Worm (Caenorhabditis elegans) whole organism, L4 larva: ENCODE results near the gene M05D6.5.
A peak's percentile ranks its signal among the peaks of the same experiment; 100 is the strongest.

Experiments
- R02D3.7 ChIP-seq: fragments of 150-350 bp; sonication (generic microtip); optimal IDR thresholded peaks from 3 replicates; lab custom pipeline; 2014; ENCODE audit warnings: missing biosample characterization, missing genetic modification characterization
- T20F7.1 ChIP-seq: fragments of 200-800 bp; sonication (Bioruptor generic); optimal IDR thresholded peaks from 2 replicates; lab custom pipeline; 2018; ENCODE audit warnings: mild to moderate bottlenecking, missing genetic modification characterization, missing compliant biosample characterization
- T26A8.4 ChIP-seq: fragments of 200-800 bp; sonication (Bioruptor generic); IDR thresholded peaks from 2 replicates; pipeline ENCODE4 v1.3.6; 2022; ENCODE audit warnings: missing genetic modification characterization, missing compliant biosample characterization
- Y75B8A.6 ChIP-seq: fragments of 200-800 bp; sonication (Bioruptor generic); IDR thresholded peaks from 2 replicates; pipeline ENCODE4 v1.3.6; 2022; ENCODE audit warnings: missing genetic modification reagents, missing genetic modification characterization, missing compliant biosample characterization
- aha-1 ChIP-seq: fragments of 150-350 bp; peaks from one replicate; lab custom pipeline; 2014; ENCODE audit warnings: missing biosample characterization, missing genetic modification characterization
- ama-1 ChIP-seq: fragments of 150-350 bp; optimal IDR thresholded peaks from 2 replicates; lab custom pipeline; 2014; ENCODE audit warnings: inconsistent platforms, mixed read lengths
- ceh-32 ChIP-seq: sonication (generic microtip); optimal IDR thresholded peaks from 2 replicates; lab custom pipeline; 2016; ENCODE audit warnings: mild to moderate bottlenecking, missing genetic modification characterization, missing compliant biosample characterization; ENCODE audit not compliant: poor library complexity
- cey-2 ChIP-seq: sonication (generic microtip); optimal IDR thresholded peaks from 3 replicates; lab custom pipeline; 2017; ENCODE audit warnings: missing genetic modification characterization, mild to moderate bottlenecking, missing compliant biosample characterization, antibody characterized with exemption, borderline replicate concordance; ENCODE audit not compliant: insufficient read depth
- daf-16 ChIP-seq, 3 experiments: sonication (generic microtip); optimal IDR thresholded peaks; 2 replicates each; lab custom pipeline; 2016 to 2017; ENCODE audit warnings: missing genetic modification characterization in 3 of 3, missing genetic modification reagents in 3 of 3, mild to moderate bottlenecking in 2 of 3, missing compliant biosample characterization in 2 of 3, missing biosample characterization in 1 of 3, moderate library complexity in 1 of 3
- daf-19 ChIP-seq: fragments of 200-800 bp; sonication (Bioruptor generic); conservative IDR thresholded peaks from 2 replicates; pipeline ENCODE4 v1.3.6; 2022; ENCODE audit warnings: missing genetic modification characterization, missing compliant biosample characterization
- dmd-6 ChIP-seq: fragments of 200-800 bp; sonication (Bioruptor generic); IDR thresholded peaks from 2 replicates; pipeline ENCODE4 v1.3.6; 2022; ENCODE audit warnings: missing genetic modification reagents, missing genetic modification characterization, missing compliant biosample characterization
- dve-1 ChIP-seq: sonication (generic microtip); optimal IDR thresholded peaks from 2 replicates; lab custom pipeline; 2017; ENCODE audit warnings: antibody characterized with exemption, mild to moderate bottlenecking, missing genetic modification characterization, missing compliant biosample characterization; ENCODE audit not compliant: insufficient read depth
- hif-1 ChIP-seq, 2 experiments: sonication (generic microtip); optimal IDR thresholded peaks; 2 replicates each; lab custom pipeline; 2016 to 2017; ENCODE audit warnings: missing compliant biosample characterization in 2 of 2, missing genetic modification characterization in 2 of 2, missing genetic modification reagents in 2 of 2, missing genotype in 2 of 2, mild to moderate bottlenecking in 1 of 2
- hlh-11 ChIP-seq: fragments of 200-800 bp; sonication (Bioruptor generic); optimal IDR thresholded peaks from 2 replicates; lab custom pipeline; 2018; ENCODE audit warnings: mild to moderate bottlenecking, missing genetic modification characterization, missing compliant biosample characterization
- hlh-30 ChIP-seq: sonication (generic microtip); optimal IDR thresholded peaks from 2 replicates; lab custom pipeline; 2017; ENCODE audit warnings: antibody characterized with exemption, mild to moderate bottlenecking, missing genetic modification characterization, missing compliant biosample characterization; ENCODE audit not compliant: insufficient read depth
- lin-29 ChIP-seq: fragments of 200-800 bp; sonication (Bioruptor generic); IDR thresholded peaks from 2 replicates; pipeline ENCODE4 v1.3.6; 2022; ENCODE audit warnings: missing genetic modification reagents, missing genetic modification characterization, missing compliant biosample characterization
- lin-38 ChIP-seq: fragments of 200-800 bp; sonication (Bioruptor generic); IDR thresholded peaks from 2 replicates; pipeline ENCODE4 v1.3.6; 2022; ENCODE audit warnings: missing genetic modification reagents, missing genetic modification characterization, missing compliant biosample characterization
- lir-3 ChIP-seq: sonication (generic microtip); optimal IDR thresholded peaks from 2 replicates; lab custom pipeline; 2016; ENCODE audit warnings: mild to moderate bottlenecking, missing genetic modification characterization, missing compliant biosample characterization
- lsy-2 ChIP-seq, 2 experiments: fragments of 150-350 bp in 1 of 2; sonication (generic microtip) in 1 of 2; optimal IDR thresholded peaks; 2 replicates each; lab custom pipeline; 2014 to 2017; ENCODE audit warnings: missing biosample characterization in 2 of 2, missing genetic modification characterization in 2 of 2
- mdl-1 ChIP-seq, 2 experiments: fragments of 150-350 bp in 1 of 2; sonication (generic microtip) in 1 of 2; optimal IDR thresholded peaks; 2 replicates each; lab custom pipeline; 2014 to 2017; ENCODE audit warnings: missing biosample characterization in 2 of 2, missing genetic modification characterization in 2 of 2
- mep-1 ChIP-seq: fragments of 150-350 bp; sonication (generic microtip); optimal IDR thresholded peaks from 3 replicates; lab custom pipeline; 2014; ENCODE audit warnings: missing biosample characterization, missing genetic modification characterization
- nhr-10 ChIP-seq: fragments of 150-350 bp; optimal IDR thresholded peaks from 2 replicates; lab custom pipeline; 2014; ENCODE audit warnings: missing biosample characterization, missing genetic modification characterization
- nhr-102 ChIP-seq: sonication (generic microtip); optimal IDR thresholded peaks from 2 replicates; lab custom pipeline; 2016; ENCODE audit warnings: mild to moderate bottlenecking, missing genetic modification characterization, moderate library complexity, missing compliant biosample characterization
- nhr-25 ChIP-seq: sonication (generic microtip); optimal IDR thresholded peaks from 2 replicates; lab custom pipeline; 2017; ENCODE audit warnings: missing genetic modification characterization, mild to moderate bottlenecking, missing compliant biosample characterization, antibody characterized with exemption, moderate library complexity, borderline replicate concordance; ENCODE audit not compliant: insufficient read depth
- nhr-28 ChIP-seq: fragments of 150-350 bp; optimal IDR thresholded peaks from 2 replicates; lab custom pipeline; 2014; ENCODE audit warnings: missing biosample characterization, missing genetic modification characterization
- nhr-48 ChIP-seq: sonication (generic microtip); optimal IDR thresholded peaks from 2 replicates; lab custom pipeline; 2016; ENCODE audit warnings: mild to moderate bottlenecking, missing genetic modification characterization, missing compliant biosample characterization
- nhr-77 ChIP-seq: fragments of 150-350 bp; optimal IDR thresholded peaks from 2 replicates; lab custom pipeline; 2014; ENCODE audit warnings: missing biosample characterization, missing genetic modification characterization
- php-3 ChIP-seq: fragments of 200-800 bp; sonication (Bioruptor generic); IDR thresholded peaks from 2 replicates; pipeline ENCODE4 v1.3.6; 2022; ENCODE audit warnings: missing genetic modification reagents, missing genetic modification characterization, missing compliant biosample characterization
- pqm-1 ChIP-seq: sonication (generic microtip); optimal IDR thresholded peaks from 2 replicates; lab custom pipeline; 2017; ENCODE audit warnings: missing biosample characterization, missing genetic modification characterization
- tra-1 ChIP-seq: fragments of 200-800 bp; sonication (Bioruptor generic); IDR thresholded peaks from 2 replicates; pipeline ENCODE4 v1.3.6; 2022; ENCODE audit warnings: missing genetic modification reagents, missing genetic modification characterization, missing compliant biosample characterization
- unc-62 ChIP-seq, 3 experiments: fragments of 150-350 bp in 1 of 3; sonication (generic microtip); optimal IDR thresholded peaks in 2 of 3; peaks in 1 of 3; 1 replicate in 1 of 3; 2 replicates in 2 of 3; lab custom pipeline; 2014 to 2017; ENCODE audit warnings: missing biosample characterization in 3 of 3, missing genetic modification characterization in 3 of 3, missing genetic modification reagents in 3 of 3, missing genotype in 1 of 3
- zfp-2 ChIP-seq: sonication (generic microtip); optimal IDR thresholded peaks from 2 replicates; lab custom pipeline; 2016; ENCODE audit warnings: mild to moderate bottlenecking, missing genetic modification characterization, missing compliant biosample characterization
- ztf-7 ChIP-seq: fragments of 150-350 bp; optimal IDR thresholded peaks from 2 replicates; lab custom pipeline; 2014; ENCODE audit warnings: missing biosample characterization, missing genetic modification characterization

M05D6.5 gene

DNA sequence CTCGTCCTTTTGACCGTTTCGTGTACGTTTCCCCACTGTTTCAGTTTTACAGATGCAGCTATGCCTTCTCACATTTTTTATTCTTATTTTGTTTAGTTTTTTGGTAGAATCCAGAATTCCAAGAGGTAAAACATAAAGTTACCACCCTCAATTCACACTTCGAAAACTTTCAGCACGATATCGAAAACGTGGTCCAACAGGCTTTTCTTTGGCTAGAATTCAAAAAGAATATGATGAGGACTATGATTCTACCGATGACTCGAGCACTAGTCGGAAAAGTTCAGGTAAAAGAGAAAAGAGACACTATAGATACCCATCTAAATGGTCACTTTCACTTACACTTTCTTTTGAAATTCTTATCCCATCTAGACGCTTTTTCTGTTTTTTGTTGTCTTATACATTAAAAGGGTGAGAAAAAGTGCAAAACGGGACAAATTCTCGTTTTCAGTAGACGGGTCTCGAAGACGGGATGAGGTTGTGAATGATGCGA lies 12.3 kb upstream of the M05D6.5 start, which contains the start of gene M05D6.9:
M05D6.9 (plus strand) TSS at position 51 of the 490 bp plus-strand sequence.
- TF ChIP-seq daf-19 (GFP tag; lab: Robert Waterston, UW) (no peak), unc-62 (GFP tag; optimal IDR thresholded peaks at IDR 0.05 in 1 of 2; lab: Kevin White, UChicago) (peak in 1 of 2 experiments; percentile 80), unc-62 (tag; optimal IDR thresholded peaks at IDR 0.05; lab: Kevin White, UChicago) (no peak), zfp-2 (tag; lab: Kevin White, UChicago) (no peak)

DNA sequence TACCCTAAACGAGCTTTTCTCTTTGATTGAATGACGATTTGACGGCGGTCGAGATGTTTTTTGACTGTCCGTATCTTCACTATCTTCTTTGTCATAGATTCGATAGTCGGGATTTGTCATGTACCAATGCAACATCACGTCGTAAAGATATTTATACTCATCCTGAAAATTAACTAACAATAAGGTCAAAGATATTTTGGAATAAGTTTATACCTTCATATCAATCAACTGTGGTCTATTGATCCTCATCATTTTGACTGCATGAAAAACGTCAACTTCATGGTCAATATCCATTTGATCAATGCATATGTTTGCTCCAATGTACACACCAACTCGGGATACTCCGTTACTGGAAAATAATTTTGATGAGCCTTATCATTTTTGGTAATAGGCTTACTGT lies 6.1 kb upstream of the M05D6.5 start:
- peak in 1 of 2 experiments; percentile 63 for TF ChIP-seq unc-62 (GFP tag; optimal IDR thresholded peaks at IDR 0.05 in 1 of 2; lab: Kevin White, UChicago)
- TF ChIP-seq unc-62 (tag; optimal IDR thresholded peaks at IDR 0.05; lab: Kevin White, UChicago): no peak
- TF ChIP-seq aha-1 (tag; lab: Kevin White, UChicago): peak; percentile 53
- TF ChIP-seq T26A8.4 (GFP tag; lab: Robert Waterston, UW): no peak

DNA sequence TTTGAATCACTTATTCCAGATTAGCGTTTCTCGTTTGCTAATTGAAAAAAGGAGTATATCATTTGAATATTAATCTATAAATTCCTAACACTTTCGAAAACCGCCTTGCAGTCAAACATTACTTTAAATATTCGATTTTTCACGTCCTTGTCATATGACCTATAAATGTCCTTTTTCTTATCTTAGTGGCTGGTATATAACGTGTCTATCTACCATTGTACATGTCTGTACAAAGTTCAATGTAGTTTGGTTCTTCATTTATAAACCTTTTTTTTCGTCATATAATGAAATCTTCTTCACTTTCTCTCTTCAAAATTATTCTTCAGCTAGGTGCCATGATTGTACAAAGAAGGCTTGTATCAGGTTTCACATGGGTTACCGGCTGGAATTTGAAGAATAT lies 3.6 kb upstream of the M05D6.5 start, which contains the start of gene gbh-2:
gbh-2 (plus strand) TSS at position 277 of the 400 bp plus-strand sequence.
- TF ChIP-seq php-3 (GFP tag; lab: Robert Waterston, UW): peak; percentile 87
- TF ChIP-seq nhr-25 (tag; lab: Kevin White, UChicago): peak; percentile 22
- TF ChIP-seq lin-38 (GFP tag; lab: Robert Waterston, UW): no peak
- peak; percentile 36; the same call in 1 of the 2 replicates for TF ChIP-seq tra-1 (GFP tag; lab: Robert Waterston, UW)
- no peak for TF ChIP-seq R02D3.7 (tag; lab: Kevin White, UChicago)
- TF ChIP-seq ama-1 (lab: Kevin White, UChicago): no peak
- TF ChIP-seq hlh-30 (tag; lab: Kevin White, UChicago): peak; percentile 73
- TF ChIP-seq nhr-10 (tag; lab: Kevin White, UChicago): no peak
- TF ChIP-seq lsy-2 (tag; optimal IDR thresholded peaks at IDR 0.05; lab: Kevin White, UChicago): peak in 1 of 2 experiments; percentile 67
- peak; percentile 98 for TF ChIP-seq nhr-28 (tag; lab: Kevin White, UChicago)
- TF ChIP-seq nhr-102: peak; percentile 42
- TF ChIP-seq cey-2: peak; percentile 42
- no peak for TF ChIP-seq daf-16 (GFP tag; optimal IDR thresholded peaks at IDR 0.05; lab: Kevin White, UChicago)
- TF ChIP-seq daf-16 (tag; optimal IDR thresholded peaks at IDR 0.05; lab: Kevin White, UChicago): peak; percentile 72
- TF ChIP-seq dve-1: peak; percentile 92
- TF ChIP-seq hif-1 (tag; optimal IDR thresholded peaks at IDR 0.05; lab: Kevin White, UChicago): peak; percentile 42 to 94
- TF ChIP-seq lin-29 (GFP tag; lab: Robert Waterston, UW): no peak
- peak; percentile 43 for TF ChIP-seq aha-1 (tag; lab: Kevin White, UChicago)
- peak; percentile 90 for TF ChIP-seq dmd-6 (GFP tag; lab: Robert Waterston, UW)
- no peak for TF ChIP-seq zfp-2 (tag; lab: Kevin White, UChicago)
- peak; percentile 80 for TF ChIP-seq nhr-48 (tag; lab: Kevin White, UChicago)
- no peak for TF ChIP-seq lir-3 (tag; lab: Kevin White, UChicago)
- no peak for TF ChIP-seq ceh-32 (tag; lab: Kevin White, UChicago)
- TF ChIP-seq mep-1 (tag; lab: Kevin White, UChicago): peak; percentile 81
- TF ChIP-seq Y75B8A.6 (GFP tag; lab: Robert Waterston, UW): no peak
- peak; percentile 64 for TF ChIP-seq nhr-77 (tag; lab: Kevin White, UChicago)
- peak; percentile 45 for TF ChIP-seq T20F7.1 (GFP tag; lab: Kevin White, UChicago)
- TF ChIP-seq hlh-11 (tag; lab: Kevin White, UChicago): peak; percentile 68
- TF ChIP-seq pqm-1 (tag; lab: Kevin White, UChicago): peak; percentile 85
- TF ChIP-seq mdl-1 (tag; optimal IDR thresholded peaks at IDR 0.05; lab: Kevin White, UChicago): peak in 1 of 2 experiments; percentile 19
- TF ChIP-seq ztf-7: peak; percentile 94
